Worm (Caenorhabditis elegans): ENCODE results near the gene nucl-1.

ce11 chrIV:8251346-8251745 lies 38.0 kb downstream of the nucl-1 start:
- no peak for TF ChIP-seq unc-86 (tag; optimal IDR thresholded peaks at IDR 0.05)
- TF ChIP-seq C38D4.7 (GFP tag; optimal IDR thresholded peaks at IDR 0.05), result no peak
- no peak for TF ChIP-seq tbx-2 (tag; optimal IDR thresholded peaks at IDR 0.05)
- TF ChIP-seq pha-4 (tag; optimal IDR thresholded peaks at IDR 0.05), result no peak
- no peak for TF ChIP-seq rnt-1 (tag; optimal IDR thresholded peaks at IDR 0.05)
- no peak for TF ChIP-seq hlh-15 (tag; optimal IDR thresholded peaks at IDR 0.05)
- TF ChIP-seq ztf-16 (tag; optimal IDR thresholded peaks at IDR 0.05), result no peak
- TF ChIP-seq pag-3 (tag; optimal IDR thresholded peaks at IDR 0.05; ENCODE audit: borderline replicate concordance), result no peak
- no peak for TF ChIP-seq ceh-18 (tag; optimal IDR thresholded peaks at IDR 0.05)
- no peak for TF ChIP-seq ceh-19 (GFP tag; optimal IDR thresholded peaks at IDR 0.05)
